Fruit fly (Drosophila melanogaster) whole organism, embryonic: Measurements from ENCODE around the gene Moca-cyp.

Experiments
- Atf6 ChIP-seq: fragments of 200-800 bp; sonication (Bioruptor generic); IDR thresholded peaks from 2 replicates; pipeline ENCODE4 v1.3.6; 2022; ENCODE audit warnings: missing biosample characterization, missing genetic modification characterization
- CG10366 ChIP-seq: fragments of 200-800 bp; sonication (Bioruptor generic); IDR thresholded peaks from 2 replicates; pipeline ENCODE4 v1.3.6; 2022; ENCODE audit warnings: missing biosample characterization, missing genetic modification characterization
- CG10543 ChIP-seq: fragments of 200-800 bp; sonication (Bioruptor generic); optimal IDR thresholded peaks from 3 replicates; lab custom pipeline; 2017; ENCODE audit warnings: missing biosample characterization, mild to moderate bottlenecking, missing genetic modification characterization, moderate library complexity
- CG11696 ChIP-seq: fragments of 200-800 bp; sonication (Bioruptor generic); IDR thresholded peaks from 2 replicates; pipeline ENCODE4 v1.3.6; 2022; ENCODE audit warnings: missing biosample characterization, missing genetic modification characterization
- CG11723 ChIP-seq: fragments of 200-800 bp; sonication (Bioruptor generic); optimal IDR thresholded peaks from 2 replicates; lab custom pipeline; 2017; ENCODE audit warnings: missing biosample characterization, mild to moderate bottlenecking, missing genetic modification characterization
- CG12744 ChIP-seq: fragments of 200-800 bp; sonication (Bioruptor generic); optimal IDR thresholded peaks from 2 replicates; lab custom pipeline; 2016; ENCODE audit warnings: missing biosample characterization, missing genetic modification characterization
- CG1602 ChIP-seq: fragments of 200-800 bp; sonication (Bioruptor generic); optimal IDR thresholded peaks from 3 replicates; lab custom pipeline; 2016; ENCODE audit warnings: missing biosample characterization, missing genetic modification characterization
- CG1603 ChIP-seq: fragments of 200-800 bp; sonication (Bioruptor generic); optimal IDR thresholded peaks from 2 replicates; lab custom pipeline; 2019; ENCODE audit warnings: missing biosample characterization, mild to moderate bottlenecking, missing genetic modification characterization, moderate library complexity
- CG16813 ChIP-seq: fragments of 200-800 bp; sonication (Bioruptor generic); IDR thresholded peaks from 3 replicates; pipeline ENCODE4 v1.3.6; 2022; ENCODE audit warnings: missing biosample characterization, missing genetic modification characterization; ENCODE audit not compliant: partially characterized antibody
- CG16863 ChIP-seq: fragments of 200-800 bp; sonication (Bioruptor generic); optimal IDR thresholded peaks from 3 replicates; lab custom pipeline; 2016; ENCODE audit warnings: missing biosample characterization, missing genetic modification characterization
- CG17802 ChIP-seq: fragments of 200-800 bp; sonication (Bioruptor generic); optimal IDR thresholded peaks from 2 replicates; lab custom pipeline; 2018; ENCODE audit warnings: missing biosample characterization, mild to moderate bottlenecking, missing genetic modification characterization, moderate library complexity
- CG2875 ChIP-seq: fragments of 200-800 bp; sonication (Bioruptor generic); optimal IDR thresholded peaks from 2 replicates; lab custom pipeline; 2017; ENCODE audit warnings: missing biosample characterization, mild to moderate bottlenecking, missing genetic modification characterization, missing genetic modification reagents
- CG2889 ChIP-seq: fragments of 200-800 bp; sonication (Bioruptor generic); IDR thresholded peaks from 3 replicates; pipeline ENCODE4 v1.3.6; 2022; ENCODE audit warnings: missing biosample characterization, missing genetic modification characterization
- CG4328 ChIP-seq: fragments of 200-800 bp; sonication (Bioruptor generic); optimal IDR thresholded peaks from 3 replicates; lab custom pipeline; 2017; ENCODE audit warnings: missing biosample characterization, missing genetic modification reagents, missing genetic modification characterization
- CG4707 ChIP-seq: fragments of 200-800 bp; sonication (Bioruptor generic); optimal IDR thresholded peaks from 2 replicates; lab custom pipeline; 2018; ENCODE audit warnings: missing biosample characterization, mild to moderate bottlenecking, missing genetic modification characterization, moderate library complexity
- CG7372 ChIP-seq: fragments of 200-800 bp; sonication (Bioruptor generic); IDR thresholded peaks from 2 replicates; pipeline ENCODE4 v1.3.6; 2022; ENCODE audit warnings: missing biosample characterization, missing genetic modification characterization
- CG7786 ChIP-seq: fragments of 200-800 bp; sonication (Bioruptor generic); optimal IDR thresholded peaks from 2 replicates; lab custom pipeline; 2016; ENCODE audit warnings: missing biosample characterization, missing genetic modification characterization
- CG8478 ChIP-seq: fragments of >200 bp; optimal IDR thresholded peaks from 2 replicates; lab custom pipeline; 2018
- CG9215 ChIP-seq: fragments of 200-800 bp; sonication (Bioruptor generic); IDR thresholded peaks from 2 replicates; pipeline ENCODE4 v1.3.6; 2022; ENCODE audit warnings: missing biosample characterization, missing genetic modification characterization
- CG9817 ChIP-seq: fragments of 200-800 bp; sonication (Bioruptor generic); optimal IDR thresholded peaks from 2 replicates; lab custom pipeline; 2018; ENCODE audit warnings: missing biosample characterization, mild to moderate bottlenecking, missing genetic modification characterization, moderate library complexity
- CG9932 ChIP-seq: fragments of 200-800 bp; sonication (Bioruptor generic); IDR thresholded peaks from 2 replicates; pipeline ENCODE4 v1.3.6; 2022; ENCODE audit warnings: missing biosample characterization, missing genetic modification characterization
- CTCF ChIP-seq: fragments of 200-800 bp; sonication (Bioruptor generic); optimal IDR thresholded peaks from 2 replicates; lab custom pipeline; 2017; ENCODE audit warnings: missing biosample characterization, mild to moderate bottlenecking, missing genetic modification characterization, moderate library complexity
- Chrac-16 ChIP-seq: fragments of 200-800 bp; sonication (Bioruptor generic); optimal IDR thresholded peaks from 3 replicates; lab custom pipeline; 2016; ENCODE audit warnings: missing biosample characterization, missing genetic modification characterization
- ERR ChIP-seq: fragments of 200-800 bp; sonication (Bioruptor generic); optimal IDR thresholded peaks from 2 replicates; lab custom pipeline; 2016; ENCODE audit warnings: missing biosample characterization, missing genetic modification characterization
- Fer1 ChIP-seq: fragments of 200-800 bp; sonication (Bioruptor generic); optimal IDR thresholded peaks from 2 replicates; lab custom pipeline; 2017; ENCODE audit warnings: missing biosample characterization, mild to moderate bottlenecking, missing genetic modification characterization
- MESR4 ChIP-seq: fragments of 200-800 bp; sonication (Bioruptor generic); optimal IDR thresholded peaks from 2 replicates; lab custom pipeline; 2018; ENCODE audit warnings: missing biosample characterization, mild to moderate bottlenecking, missing genetic modification characterization, moderate library complexity
- NC2β ChIP-seq: fragments of 200-800 bp; sonication (Bioruptor generic); optimal IDR thresholded peaks from 2 replicates; lab custom pipeline; 2016; ENCODE audit warnings: missing biosample characterization, missing genetic modification characterization
- NfI ChIP-seq: fragments of 200-800 bp; sonication (Bioruptor generic); optimal IDR thresholded peaks from 3 replicates; lab custom pipeline; 2018; ENCODE audit warnings: missing biosample characterization, mild to moderate bottlenecking, missing genetic modification characterization, moderate library complexity
- Ptx1 ChIP-seq: fragments of 200-800 bp; sonication (Bioruptor generic); IDR thresholded peaks from 2 replicates; pipeline ENCODE4 v1.3.6; 2022; ENCODE audit warnings: missing biosample characterization, missing genetic modification characterization
- Sin3A ChIP-seq: fragments of >200 bp; optimal IDR thresholded peaks from 2 replicates; lab custom pipeline; 2018
- TFAM ChIP-seq: fragments of 200-800 bp; sonication (Bioruptor generic); optimal IDR thresholded peaks from 2 replicates; lab custom pipeline; 2017; ENCODE audit warnings: missing biosample characterization, missing genetic modification characterization, inconsistent platforms
- ap ChIP-seq: fragments of 200-800 bp; sonication (Bioruptor generic); IDR thresholded peaks from 2 replicates; pipeline ENCODE4 v1.3.6; 2022; ENCODE audit warnings: missing biosample characterization, missing genetic modification characterization
- ara ChIP-seq: fragments of 200-800 bp; sonication (Bioruptor generic); IDR thresholded peaks from 2 replicates; pipeline ENCODE4 v1.3.6; 2022; ENCODE audit warnings: missing biosample characterization, missing genetic modification characterization
- crc ChIP-seq: fragments of 200-800 bp; sonication (Bioruptor generic); optimal IDR thresholded peaks from 2 replicates; lab custom pipeline; 2016; ENCODE audit warnings: missing biosample characterization, missing genetic modification characterization
- dimm ChIP-seq: fragments of 200-800 bp; sonication (Bioruptor generic); IDR thresholded peaks from 2 replicates; pipeline ENCODE4 v1.3.6; 2022; ENCODE audit warnings: missing biosample characterization, missing genetic modification characterization
- ewg ChIP-seq: fragments of 200-800 bp; sonication (Bioruptor generic); optimal IDR thresholded peaks from 3 replicates; lab custom pipeline; 2017; ENCODE audit warnings: mild to moderate bottlenecking, missing biosample characterization, missing genetic modification reagents, missing genetic modification characterization
- fru ChIP-seq: fragments of >200 bp; optimal IDR thresholded peaks from 2 replicates; lab custom pipeline; 2017
- grn ChIP-seq: fragments of 200-800 bp; sonication (Bioruptor generic); optimal IDR thresholded peaks from 3 replicates; lab custom pipeline; 2017; ENCODE audit warnings: missing biosample characterization, missing genetic modification characterization
- kah ChIP-seq: fragments of 200-800 bp; sonication (Bioruptor generic); optimal IDR thresholded peaks from 2 replicates; lab custom pipeline; 2018; ENCODE audit warnings: missing biosample characterization, mild to moderate bottlenecking, missing genetic modification characterization
- kay ChIP-seq: fragments of 200-800 bp; sonication (Bioruptor generic); optimal IDR thresholded peaks from 2 replicates; lab custom pipeline; 2016; ENCODE audit warnings: missing biosample characterization, missing genetic modification characterization
- mirr ChIP-seq: fragments of 200-800 bp; sonication (Bioruptor generic); optimal IDR thresholded peaks from 3 replicates; lab custom pipeline; 2018; ENCODE audit warnings: missing biosample characterization, mild to moderate bottlenecking, missing genetic modification characterization
- nom ChIP-seq: fragments of 200-800 bp; sonication (Bioruptor generic); optimal IDR thresholded peaks from 2 replicates; lab custom pipeline; 2017; ENCODE audit warnings: missing biosample characterization, missing genetic modification characterization, mild to moderate bottlenecking, moderate library complexity, missing genetic modification reagents
- pum ChIP-seq: fragments of 200-800 bp; sonication (Bioruptor generic); optimal IDR thresholded peaks from 2 replicates; lab custom pipeline; 2016; ENCODE audit warnings: missing biosample characterization, missing genetic modification characterization
- pzg ChIP-seq: fragments of 200-800 bp; sonication (Bioruptor generic); optimal IDR thresholded peaks from 3 replicates; lab custom pipeline; 2018; ENCODE audit warnings: missing biosample characterization, mild to moderate bottlenecking, missing genetic modification characterization, moderate library complexity
- ranshi ChIP-seq: fragments of 200-800 bp; sonication (Bioruptor generic); IDR thresholded peaks from 2 replicates; pipeline ENCODE4 v1.3.6; 2022; ENCODE audit warnings: missing biosample characterization, missing genetic modification characterization
- schlank ChIP-seq: fragments of 200-800 bp; sonication (Bioruptor generic); optimal IDR thresholded peaks from 2 replicates; lab custom pipeline; 2018; ENCODE audit warnings: missing biosample characterization, mild to moderate bottlenecking, missing genetic modification characterization
- sima ChIP-seq: fragments of 200-800 bp; sonication (Bioruptor generic); optimal IDR thresholded peaks from 2 replicates; lab custom pipeline; 2016; ENCODE audit warnings: missing biosample characterization, missing genetic modification characterization
- so ChIP-seq: fragments of 200-800 bp; sonication (Bioruptor generic); IDR thresholded peaks from 3 replicates; pipeline ENCODE4 v1.3.6; 2022; ENCODE audit warnings: missing biosample characterization, missing genetic modification characterization
- toy ChIP-seq: fragments of 200-800 bp; sonication (Bioruptor generic); IDR thresholded peaks from 2 replicates; pipeline ENCODE4 v1.3.6; 2022; ENCODE audit warnings: missing biosample characterization, missing genetic modification characterization
- tup ChIP-seq: fragments of 200-800 bp; sonication (Bioruptor generic); optimal IDR thresholded peaks from 2 replicates; lab custom pipeline; 2016; ENCODE audit warnings: missing biosample characterization, mild to moderate bottlenecking, missing genetic modification characterization, moderate library complexity
- z ChIP-seq: fragments of 200-800 bp; sonication (Bioruptor generic); IDR thresholded peaks from 3 replicates; pipeline ENCODE4 v1.3.6; 2022; ENCODE audit warnings: missing biosample characterization, missing genetic modification characterization

The Moca-cyp gene

dm6 chr3R:28328780-28329546 lies 11.2 kb upstream of the Moca-cyp start (continued):
- TF ChIP-seq ranshi (GFP tag; lab: Robert Waterston, UW) (peak; percentile 58), ara (GFP tag; lab: Robert Waterston, UW) (peak; percentile 87), CG9817 (tag; lab: Kevin White, UChicago) (peak; percentile 57), Chrac-16 (peak; percentile 36), mirr (peak; percentile 16), dimm (GFP tag; lab: Robert Waterston, UW) (no peak), kay (GFP tag; lab: Kevin White, UChicago) (peak; percentile 82), pum (GFP tag; lab: Kevin White, UChicago) (peak; percentile 2), CG12744 (GFP tag; lab: Kevin White, UChicago) (peak; percentile 57), CG2889 (GFP tag; lab: Robert Waterston, UW) (peak; percentile 64; the same call in 2 of the 3 replicates), fru (lab: Kevin White, UChicago) (no peak), Fer1 (GFP tag; lab: Kevin White, UChicago) (peak; percentile 63), z (GFP tag; lab: Robert Waterston, UW) (0 out of 3 replicates have a peak, but pooled peaks have one; percentile 62), MESR4 (GFP tag; lab: Kevin White, UChicago) (no peak), NC2β (peak; percentile 83), tup (GFP tag; lab: Kevin White, UChicago) (peak; percentile 78), TFAM (GFP tag; lab: Kevin White, UChicago) (no peak), CG7372 (GFP tag; lab: Robert Waterston, UW) (peak; percentile 66), CG16863 (GFP tag; lab: Kevin White, UChicago) (peak; percentile 69), CG4328 (GFP tag; lab: Kevin White, UChicago) (peak; percentile 74), toy (GFP tag; lab: Robert Waterston, UW) (peak; percentile 49; the same call in 1 of the 2 replicates), kah (no peak), CG17802 (tag; lab: Kevin White, UChicago) (peak; percentile 6), CG8478 (lab: Kevin White, UChicago) (no peak), sima (peak; percentile 51), crc (peak; percentile 21), CG9932 (peak; percentile 89), grn (peak; percentile 71), pzg (GFP tag; lab: Kevin White, UChicago) (no peak), nom (GFP tag; lab: Kevin White, UChicago) (no peak), schlank (tag; lab: Kevin White, UChicago) (peak; percentile 60), CTCF (GFP tag; lab: Kevin White, UChicago) (no peak), CG16813 (GFP tag; lab: Robert Waterston, UW) (no peak), CG10366 (peak; percentile 63; the same call in 1 of the 2 replicates), Sin3A (lab: Kevin White, UChicago) (no peak), CG4707 (GFP tag; lab: Kevin White, UChicago) (peak; percentile 54), CG2875 (GFP tag; lab: Kevin White, UChicago) (peak; percentile 85), CG9215 (GFP tag; lab: Robert Waterston, UW) (no peak; the same call in none of the 2 replicates), ap (GFP tag; lab: Robert Waterston, UW) (peak; percentile 63), ewg (GFP tag; lab: Kevin White, UChicago) (peak; percentile 34), Atf6 (GFP tag; lab: Robert Waterston, UW) (peak; percentile 74), CG1603 (tag; lab: Kevin White, UChicago) (peak; percentile 66), CG11696 (peak; percentile 43), CG7786 (GFP tag; lab: Kevin White, UChicago) (peak; percentile 47), CG10543 (GFP tag; lab: Kevin White, UChicago) (peak; percentile 80), CG1602 (GFP tag; lab: Kevin White, UChicago) (peak; percentile 49), NfI (GFP tag; lab: Kevin White, UChicago) (peak; percentile 76), so (GFP tag; lab: Robert Waterston, UW) (peak; percentile 53; the same call in 2 of the 3 replicates), Ptx1 (peak; percentile 81), CG11723 (GFP tag; lab: Kevin White, UChicago) (peak; percentile 43), ERR (GFP tag; lab: Kevin White, UChicago) (peak; percentile 52)
